Worm (Caenorhabditis elegans) whole organism, mixed stage, embryonic: ENCODE measurements around the gene asp-2.

Source experiments
- M03D4.4 ChIP-seq: sonication (generic microtip); optimal IDR thresholded peaks from 2 replicates; lab custom pipeline; 2017; ENCODE audit warnings: mild to moderate bottlenecking, missing genetic modification characterization, missing compliant biosample characterization
- ceh-39 ChIP-seq: fragments of 150-350 bp; optimal IDR thresholded peaks from 2 replicates; lab custom pipeline; 2014; ENCODE audit warnings: missing biosample characterization, missing genetic modification characterization
- flh-1 ChIP-seq: fragments of 200-800 bp; sonication (Bioruptor generic); optimal IDR thresholded peaks from 2 replicates; lab custom pipeline; 2018; ENCODE audit warnings: mild to moderate bottlenecking, missing genetic modification characterization, moderate library complexity, missing compliant biosample characterization
- mep-1 ChIP-seq: fragments of 150-350 bp; optimal IDR thresholded peaks from 2 replicates; lab custom pipeline; 2017; ENCODE audit warnings: missing biosample characterization, missing genetic modification reagents, missing genetic modification characterization, inconsistent platforms
- nhr-12 ChIP-seq: fragments of 150-350 bp; optimal IDR thresholded peaks from 2 replicates; lab custom pipeline; 2014; ENCODE audit warnings: missing biosample characterization, missing genetic modification characterization
- nhr-237 ChIP-seq: fragments of 150-350 bp; optimal IDR thresholded peaks from 2 replicates; lab custom pipeline; 2014; ENCODE audit warnings: missing biosample characterization, missing genetic modification characterization
- nhr-76 ChIP-seq: sonication (generic microtip); optimal IDR thresholded peaks from 2 replicates; lab custom pipeline; 2017; ENCODE audit warnings: missing biosample characterization, missing genetic modification characterization
- sptf-1 ChIP-seq: sonication (generic microtip); optimal IDR thresholded peaks from 2 replicates; lab custom pipeline; 2017; ENCODE audit warnings: mild to moderate bottlenecking, missing genetic modification characterization, moderate library complexity, missing compliant biosample characterization
- tbx-8 ChIP-seq: fragments of 200-800 bp; sonication (Bioruptor generic); optimal IDR thresholded peaks from 2 replicates; lab custom pipeline; 2018; ENCODE audit warnings: mild to moderate bottlenecking, missing genetic modification characterization, moderate library complexity, missing compliant biosample characterization
- unc-62 ChIP-seq: fragments of 150-350 bp; optimal IDR thresholded peaks from 2 replicates; lab custom pipeline; 2014; ENCODE audit warnings: missing biosample characterization, missing genetic modification reagents, missing genetic modification characterization
- ztf-11 ChIP-seq: fragments of 150-350 bp; optimal IDR thresholded peaks from 2 replicates; lab custom pipeline; 2014; ENCODE audit warnings: missing biosample characterization, missing genetic modification characterization

DNA sequence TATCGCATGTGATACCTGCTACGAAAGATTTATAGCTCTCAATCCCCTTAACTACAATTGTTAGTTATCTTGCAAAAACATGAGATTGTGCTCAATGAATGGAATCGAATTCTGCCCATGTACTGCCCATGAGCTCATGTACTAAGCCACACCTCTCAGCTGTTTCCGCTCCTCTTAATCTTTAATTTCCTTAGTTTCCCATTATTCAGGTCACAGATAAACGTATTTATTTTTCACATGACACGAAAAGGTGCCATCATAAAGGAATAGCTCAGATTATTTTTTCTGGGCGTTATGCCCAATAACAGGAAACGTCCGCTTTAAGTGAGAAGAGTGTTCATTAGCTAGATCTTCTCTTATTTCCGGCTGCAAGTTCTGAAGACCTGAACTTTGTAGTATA, 16.8 kb upstream of the asp-2 start:
- TF ChIP-seq nhr-12 (tag; lab: Kevin White, UChicago) (no peak), nhr-76 (tag; lab: Kevin White, UChicago) (no peak), sptf-1 (no peak), ztf-11 (tag; lab: Kevin White, UChicago) (no peak), tbx-8 (GFP tag; lab: Kevin White, UChicago) (no peak), ceh-39 (tag; lab: Kevin White, UChicago) (no peak), flh-1 (GFP tag; lab: Kevin White, UChicago) (no peak), unc-62 (GFP tag; lab: Kevin White, UChicago) (no peak), M03D4.4 (tag; lab: Kevin White, UChicago) (no peak), mep-1 (no peak), nhr-237 (no peak)
